Comparison of ENCODE assay signal across 3 worm cellular contexts in the genomic region with DNA sequence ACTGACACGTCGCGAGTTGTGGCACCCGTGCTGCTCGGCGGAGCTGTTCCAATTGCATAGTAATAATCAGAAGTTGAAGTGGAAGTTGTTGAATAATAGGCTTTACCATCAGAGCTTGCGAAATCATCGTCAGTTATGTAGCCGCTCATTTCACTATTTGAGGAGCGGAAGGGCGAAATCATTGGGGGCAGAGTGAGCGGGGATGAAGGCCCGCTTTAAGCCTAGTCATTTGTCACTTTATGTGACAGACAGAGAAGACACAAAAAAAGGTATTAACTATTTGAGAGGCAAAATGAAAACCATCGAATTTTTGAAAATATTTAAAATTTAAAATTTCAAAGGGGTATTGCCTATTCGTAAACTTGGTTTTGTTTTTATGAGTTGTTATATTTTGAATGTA.
TF ChIP-seq lines count a peak whose summit lies in the region.

No protein-coding gene starts in this region.

TF ChIP-seq in whole organism, L2 larva, 48 proteins besides CTCF, POLR2A, EP300 and RAD21:
- TF ChIP-seq aly-2 (tag; optimal IDR thresholded peaks at IDR 0.05; lab: Kevin White, UChicago) (no peak), unc-55 (GFP tag; optimal IDR thresholded peaks at IDR 0.05; lab: Kevin White, UChicago) (peak; percentile 30), mab-5 (tag; optimal IDR thresholded peaks at IDR 0.05; lab: Kevin White, UChicago) (peak; percentile 20), ama-1 (optimal IDR thresholded peaks at IDR 0.05; lab: Kevin White, UChicago) (no peak), lin-39 (tag; optimal IDR thresholded peaks at IDR 0.05; lab: Kevin White, UChicago) (no peak), nhr-6 (tag; optimal IDR thresholded peaks at IDR 0.05; lab: Kevin White, UChicago) (no peak), R02D3.7 (tag; optimal IDR thresholded peaks at IDR 0.05; lab: Kevin White, UChicago) (no peak), elt-1 (tag; optimal IDR thresholded peaks at IDR 0.05; lab: Kevin White, UChicago) (no peak)

TF ChIP-seq in whole organism, L3 larva, 47 proteins besides CTCF, POLR2A, EP300 and RAD21:
- no peak for TF ChIP-seq lsy-12 (tag; optimal IDR thresholded peaks at IDR 0.05; lab: Kevin White, UChicago)
- TF ChIP-seq nhr-67 (tag; optimal IDR thresholded peaks at IDR 0.05; lab: Kevin White, UChicago), result no peak
- no peak for TF ChIP-seq ceh-82 (tag; optimal IDR thresholded peaks at IDR 0.05; lab: Kevin White, UChicago)
- TF ChIP-seq nhr-237 (tag; optimal IDR thresholded peaks at IDR 0.05; lab: Kevin White, UChicago), result no peak
- TF ChIP-seq pqm-1 (tag; optimal IDR thresholded peaks at IDR 0.05; lab: Kevin White, UChicago), result no peak
- no peak for TF ChIP-seq sea-2 (GFP tag; optimal IDR thresholded peaks at IDR 0.05; lab: Kevin White, UChicago)
- no peak for TF ChIP-seq ZK546.5 (tag; optimal IDR thresholded peaks at IDR 0.05; lab: Kevin White, UChicago)
- TF ChIP-seq zag-1 (tag; optimal IDR thresholded peaks at IDR 0.05; lab: Kevin White, UChicago), result no peak
- TF ChIP-seq tbx-2 (tag; optimal IDR thresholded peaks at IDR 0.05; lab: Kevin White, UChicago), result no peak
- peak; percentile 63 for TF ChIP-seq lin-39 (tag; optimal IDR thresholded peaks at IDR 0.05; lab: Kevin White, UChicago)
- no peak for TF ChIP-seq egl-27 (tag; optimal IDR thresholded peaks at IDR 0.05; lab: Kevin White, UChicago)
- TF ChIP-seq jun-1 (tag; optimal IDR thresholded peaks at IDR 0.05; lab: Kevin White, UChicago), result no peak
- no peak for TF ChIP-seq nhr-76 (tag; optimal IDR thresholded peaks at IDR 0.05; lab: Kevin White, UChicago)
- TF ChIP-seq elt-1 (tag; optimal IDR thresholded peaks at IDR 0.05; lab: Kevin White, UChicago), result peak; percentile 6
- TF ChIP-seq nhr-23 (tag; optimal IDR thresholded peaks at IDR 0.05; lab: Kevin White, UChicago), result no peak
- no peak for TF ChIP-seq nhr-43 (tag; optimal IDR thresholded peaks at IDR 0.05; lab: Kevin White, UChicago; ENCODE audit: poor library complexity, severe bottlenecking)
- TF ChIP-seq ceh-9 (tag; optimal IDR thresholded peaks at IDR 0.05; lab: Kevin White, UChicago), result no peak
- no peak for TF ChIP-seq aly-2 (tag; optimal IDR thresholded peaks at IDR 0.05; lab: Kevin White, UChicago)
TF ChIP-seq in whole organism, L3 larva: peak in this region for 2.

TF ChIP-seq in whole organism, L4 larva, 104 proteins besides CTCF, POLR2A, EP300 and RAD21:
- TF ChIP-seq zfp-2 (tag; optimal IDR thresholded peaks at IDR 0.05; lab: Kevin White, UChicago), result no peak
- no peak for TF ChIP-seq nhr-48 (tag; optimal IDR thresholded peaks at IDR 0.05; lab: Kevin White, UChicago)
- peak; percentile 39 for TF ChIP-seq aha-1 (tag; lab: Kevin White, UChicago)
